Fruit fly (Drosophila melanogaster) whole organism, pupa: ENCODE data around the gene CG2225.

Experiments used
- CG10348 ChIP-seq: fragments of 200-800 bp; sonication (Bioruptor generic); IDR thresholded peaks from 2 replicates; pipeline ENCODE4 v1.3.6; 2022; ENCODE audit warnings: missing biosample characterization, missing genetic modification characterization
- CG12605 ChIP-seq: fragments of 200-800 bp; sonication (Bioruptor generic); IDR thresholded peaks from 2 replicates; pipeline ENCODE4 v1.3.6; 2022; ENCODE audit warnings: missing biosample characterization, missing genetic modification characterization
- CG13204 ChIP-seq: fragments of 200-800 bp; sonication (Bioruptor generic); optimal IDR thresholded peaks from 2 replicates; lab custom pipeline; 2018; ENCODE audit warnings: missing biosample characterization, mild to moderate bottlenecking, missing genetic modification characterization, moderate library complexity
- CG14655 ChIP-seq: fragments of 200-800 bp; sonication (Bioruptor generic); optimal IDR thresholded peaks from 3 replicates; lab custom pipeline; 2017; ENCODE audit warnings: mild to moderate bottlenecking, missing biosample characterization, missing genetic modification reagents, missing genetic modification characterization
- CG15710 ChIP-seq: fragments of 200-800 bp; sonication (Bioruptor generic); optimal IDR thresholded peaks from 2 replicates; lab custom pipeline; 2018; ENCODE audit warnings: missing biosample characterization, mild to moderate bottlenecking, missing genetic modification characterization, moderate library complexity
- CG17806 ChIP-seq: fragments of 200-800 bp; sonication (Bioruptor generic); optimal IDR thresholded peaks from 2 replicates; lab custom pipeline; 2018; ENCODE audit warnings: missing biosample characterization, mild to moderate bottlenecking, missing genetic modification characterization, moderate library complexity
- CG32121 ChIP-seq: fragments of 200-800 bp; sonication (Bioruptor generic); IDR thresholded peaks from 2 replicates; pipeline ENCODE4 v1.3.6; 2022; ENCODE audit warnings: missing biosample characterization, missing genetic modification characterization
- CG34367 ChIP-seq: fragments of 200-800 bp; sonication (Bioruptor generic); optimal IDR thresholded peaks from 2 replicates; lab custom pipeline; 2018; ENCODE audit warnings: missing biosample characterization, mild to moderate bottlenecking, missing genetic modification characterization
- CG4496 ChIP-seq: fragments of 200-800 bp; sonication (Bioruptor generic); IDR thresholded peaks from 3 replicates; pipeline ENCODE4 v1.3.6; 2022; ENCODE audit warnings: missing biosample characterization, missing genetic modification characterization
- CG8159 ChIP-seq: fragments of 200-800 bp; sonication (Bioruptor generic); optimal IDR thresholded peaks from 3 replicates; lab custom pipeline; 2018; ENCODE audit warnings: missing biosample characterization, mild to moderate bottlenecking, missing genetic modification characterization, moderate library complexity
- CG8301 ChIP-seq: fragments of 200-800 bp; sonication (Bioruptor generic); optimal IDR thresholded peaks from 2 replicates; lab custom pipeline; 2018; ENCODE audit warnings: missing biosample characterization, mild to moderate bottlenecking, missing genetic modification characterization
- CG9948 ChIP-seq: fragments of 200-800 bp; sonication (Bioruptor generic); optimal IDR thresholded peaks from 2 replicates; lab custom pipeline; 2018; ENCODE audit warnings: missing biosample characterization, mild to moderate bottlenecking, missing genetic modification characterization, moderate library complexity
- D1 ChIP-seq: fragments of 200-800 bp; sonication (Bioruptor generic); optimal IDR thresholded peaks from 2 replicates; lab custom pipeline; 2018; ENCODE audit warnings: missing biosample characterization, mild to moderate bottlenecking, missing genetic modification characterization, moderate library complexity
- EcR ChIP-seq: fragments of 200-800 bp; sonication (Bioruptor generic); optimal IDR thresholded peaks from 3 replicates; lab custom pipeline; 2019; ENCODE audit warnings: missing biosample characterization, missing genetic modification characterization, mild to moderate bottlenecking, moderate library complexity, missing genetic modification reagents
- Ets98B ChIP-seq: fragments of 200-800 bp; sonication (Bioruptor generic); IDR thresholded peaks from 2 replicates; pipeline ENCODE4 v1.3.6; 2022; ENCODE audit warnings: missing biosample characterization, missing genetic modification characterization
- Pif1A ChIP-seq: fragments of 200-800 bp; sonication (Bioruptor generic); optimal IDR thresholded peaks from 3 replicates; lab custom pipeline; 2016; ENCODE audit warnings: missing biosample characterization, missing genetic modification characterization
- Pif1B ChIP-seq: fragments of 200-800 bp; sonication (Bioruptor generic); optimal IDR thresholded peaks from 3 replicates; lab custom pipeline; 2016; ENCODE audit warnings: missing biosample characterization, missing genetic modification characterization
- Snoo ChIP-seq: fragments of 200-800 bp; sonication (Bioruptor generic); optimal IDR thresholded peaks from 3 replicates; lab custom pipeline; 2017; ENCODE audit warnings: missing biosample characterization, mild to moderate bottlenecking, missing genetic modification characterization, inconsistent platforms
- fd96Ca ChIP-seq: fragments of 200-800 bp; sonication (Bioruptor generic); IDR thresholded peaks from 3 replicates; pipeline ENCODE4 v1.3.6; 2022; ENCODE audit warnings: missing biosample characterization, missing genetic modification characterization
- gl ChIP-seq: fragments of 200-800 bp; sonication (Bioruptor generic); optimal IDR thresholded peaks from 2 replicates; lab custom pipeline; 2018; ENCODE audit warnings: missing biosample characterization, mild to moderate bottlenecking, missing genetic modification characterization
- rn ChIP-seq: fragments of 200-800 bp; sonication (Bioruptor generic); IDR thresholded peaks from 2 replicates; pipeline ENCODE4 v1.3.6; 2022; ENCODE audit warnings: missing biosample characterization, missing genetic modification characterization

CG2225 gene

DNA sequence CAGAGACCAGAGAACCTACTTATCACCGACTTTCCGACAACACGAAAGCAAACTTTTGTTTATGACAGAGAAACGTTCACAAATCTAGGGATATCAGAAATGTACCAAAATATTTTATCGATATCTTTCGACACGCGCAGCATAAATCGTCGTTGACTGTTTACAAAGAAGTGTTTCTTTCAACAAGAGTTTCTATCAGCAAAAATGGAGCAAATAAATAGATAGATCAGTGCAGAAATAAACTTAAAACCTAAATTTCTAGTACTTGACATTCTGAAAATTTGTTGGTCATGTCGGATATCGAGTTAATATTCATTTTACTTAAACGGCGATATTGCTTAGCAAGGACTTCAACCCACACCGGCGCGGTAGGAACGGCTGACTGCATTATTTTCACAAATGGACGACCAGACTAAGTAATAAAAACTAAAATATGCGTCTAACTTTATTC is at the start of gene CG2225:
Gene CG2225, minus strand, starts transcription at position 51 of the 451 bp plus-strand sequence.
- no peak for TF ChIP-seq CG13204 (GFP tag; lab: Kevin White, UChicago)
- TF ChIP-seq CG4496: 0 out of 3 replicates have a peak, but pooled peaks have one; percentile 20
- no peak for TF ChIP-seq CG10348

dm6 chr2L:21726097-21726496 is 48.8 kb upstream of the CG2225 start:
- TF ChIP-seq CG10348: no peak
- no peak for TF ChIP-seq CG12605 (GFP tag; lab: Robert Waterston, UW)
- TF ChIP-seq Ets98B (GFP tag; lab: Robert Waterston, UW): no peak
- TF ChIP-seq CG13204 (GFP tag; lab: Kevin White, UChicago): no peak
- no peak for TF ChIP-seq CG34367 (tag; lab: Kevin White, UChicago)
- TF ChIP-seq rn (GFP tag; lab: Robert Waterston, UW): no peak
- no peak for TF ChIP-seq CG8159
- TF ChIP-seq gl: no peak
- no peak for TF ChIP-seq CG15710 (tag; lab: Kevin White, UChicago)
- TF ChIP-seq CG9948 (tag; lab: Kevin White, UChicago): no peak
- TF ChIP-seq Snoo (tag; lab: Kevin White, UChicago): no peak
- TF ChIP-seq D1: no peak
- no peak for TF ChIP-seq Pif1A (GFP tag; lab: Kevin White, UChicago)

DNA sequence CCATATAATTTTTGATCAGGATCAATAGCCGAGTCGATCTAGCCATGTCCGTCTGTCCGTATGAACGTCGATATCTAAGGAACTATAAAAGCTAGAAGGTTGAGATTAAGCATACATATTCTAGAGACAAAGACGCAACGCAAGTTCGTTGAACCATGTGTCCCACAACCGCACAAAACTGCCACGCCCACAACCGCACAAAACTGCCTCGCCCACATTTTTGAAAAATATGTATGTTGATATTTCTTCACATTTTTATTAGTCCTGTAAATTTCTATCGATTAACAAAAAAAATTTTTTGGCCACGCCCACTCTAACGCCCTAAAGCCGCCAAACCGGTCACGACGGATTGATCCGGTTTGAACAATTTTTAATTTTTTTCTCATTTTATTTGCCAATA is 12.0 kb upstream of the CG2225 start:
- TF ChIP-seq CG17806 (tag; lab: Kevin White, UChicago): no peak
- TF ChIP-seq rn (GFP tag; lab: Robert Waterston, UW): no peak
- TF ChIP-seq CG10348: no peak
- TF ChIP-seq gl: no peak
- TF ChIP-seq CG8159: no peak
- no peak for TF ChIP-seq Snoo (tag; lab: Kevin White, UChicago)
- no peak for TF ChIP-seq CG34367 (tag; lab: Kevin White, UChicago)
- TF ChIP-seq CG15710 (tag; lab: Kevin White, UChicago): no peak
- no peak for TF ChIP-seq CG8301 (tag; lab: Kevin White, UChicago)
- TF ChIP-seq CG13204 (GFP tag; lab: Kevin White, UChicago): no peak
- no peak for TF ChIP-seq CG12605 (GFP tag; lab: Robert Waterston, UW)
- no peak for TF ChIP-seq CG9948 (tag; lab: Kevin White, UChicago)
- no peak for TF ChIP-seq D1
- no peak for TF ChIP-seq fd96Ca (GFP tag; lab: Robert Waterston, UW)
- TF ChIP-seq Ets98B (GFP tag; lab: Robert Waterston, UW): no peak

dm6 chr2L:21683768-21684225 is 6.5 kb upstream of the CG2225 start, which contains the start of gene nolo:
Gene nolo (plus strand): TSS chr2L:21684106.
- TF ChIP-seq CG4496: no peak
- TF ChIP-seq Pif1B (GFP tag; lab: Kevin White, UChicago): no peak
- TF ChIP-seq Pif1A (GFP tag; lab: Kevin White, UChicago): no peak
- TF ChIP-seq Ets98B (GFP tag; lab: Robert Waterston, UW): no peak
- TF ChIP-seq CG8301 (tag; lab: Kevin White, UChicago): no peak
- TF ChIP-seq CG12605 (GFP tag; lab: Robert Waterston, UW): no peak
- TF ChIP-seq, all 21 proteins: peak for 0

dm6 chr2L:21683053-21683767 is 5.9 kb upstream of the CG2225 start:
- TF ChIP-seq CG9948 (tag; lab: Kevin White, UChicago): no peak
- TF ChIP-seq CG15710 (tag; lab: Kevin White, UChicago): no peak
- TF ChIP-seq rn (GFP tag; lab: Robert Waterston, UW): no peak
- no peak for TF ChIP-seq CG8159
- TF ChIP-seq EcR (GFP tag; lab: Kevin White, UChicago): no peak
- TF ChIP-seq Pif1A (GFP tag; lab: Kevin White, UChicago): no peak
- no peak for TF ChIP-seq CG12605 (GFP tag; lab: Robert Waterston, UW)
- no peak for TF ChIP-seq Ets98B (GFP tag; lab: Robert Waterston, UW)
- TF ChIP-seq fd96Ca (GFP tag; lab: Robert Waterston, UW): no peak
- no peak for TF ChIP-seq CG32121 (GFP tag; lab: Robert Waterston, UW)
- no peak for TF ChIP-seq CG8301 (tag; lab: Kevin White, UChicago)
- no peak for TF ChIP-seq D1
- no peak for TF ChIP-seq CG14655 (GFP tag; lab: Kevin White, UChicago)
- no peak for TF ChIP-seq Snoo (tag; lab: Kevin White, UChicago)

dm6 chr2L:21681322-21682268 is 4.3 kb upstream of the CG2225 start, which contains the start of gene eEF2:
Gene eEF2 (minus strand): TSS chr2L:21682164.
- TF ChIP-seq Ets98B (GFP tag; lab: Robert Waterston, UW) (peak; percentile 49), CG10348 (no peak), D1 (peak; percentile 26), rn (GFP tag; lab: Robert Waterston, UW) (no peak), Pif1B (GFP tag; lab: Kevin White, UChicago) (peak; percentile 64), Pif1A (GFP tag; lab: Kevin White, UChicago) (peak; percentile 63), CG15710 (tag; lab: Kevin White, UChicago) (peak; percentile 61), CG8159 (peak; percentile 54), Snoo (tag; lab: Kevin White, UChicago) (peak; percentile 81), CG13204 (GFP tag; lab: Kevin White, UChicago) (no peak), CG4496 (no peak), CG8301 (tag; lab: Kevin White, UChicago) (peak; percentile 25), CG14655 (GFP tag; lab: Kevin White, UChicago) (no peak), CG17806 (tag; lab: Kevin White, UChicago) (no peak), fd96Ca (GFP tag; lab: Robert Waterston, UW) (no peak), CG32121 (GFP tag; lab: Robert Waterston, UW) (0 out of 2 replicates have a peak, but pooled peaks have one; percentile 14), gl (peak; percentile 36), CG9948 (tag; lab: Kevin White, UChicago) (peak; percentile 31), EcR (GFP tag; lab: Kevin White, UChicago) (no peak), CG12605 (GFP tag; lab: Robert Waterston, UW) (peak; percentile 65), CG34367 (tag; lab: Kevin White, UChicago) (peak; percentile 62)
